Fruit fly (Drosophila melanogaster) whole organism, larva: ENCODE measurements around the gene CG13875.

ENCODE experiments used
- noc ChIP-seq: fragments of 200-800 bp; sonication (Bioruptor generic); optimal IDR thresholded peaks from 3 replicates; lab custom pipeline; 2019; ENCODE audit warnings: missing biosample characterization, mild to moderate bottlenecking, missing genetic modification characterization, moderate library complexity

CG13875 gene

DNA sequence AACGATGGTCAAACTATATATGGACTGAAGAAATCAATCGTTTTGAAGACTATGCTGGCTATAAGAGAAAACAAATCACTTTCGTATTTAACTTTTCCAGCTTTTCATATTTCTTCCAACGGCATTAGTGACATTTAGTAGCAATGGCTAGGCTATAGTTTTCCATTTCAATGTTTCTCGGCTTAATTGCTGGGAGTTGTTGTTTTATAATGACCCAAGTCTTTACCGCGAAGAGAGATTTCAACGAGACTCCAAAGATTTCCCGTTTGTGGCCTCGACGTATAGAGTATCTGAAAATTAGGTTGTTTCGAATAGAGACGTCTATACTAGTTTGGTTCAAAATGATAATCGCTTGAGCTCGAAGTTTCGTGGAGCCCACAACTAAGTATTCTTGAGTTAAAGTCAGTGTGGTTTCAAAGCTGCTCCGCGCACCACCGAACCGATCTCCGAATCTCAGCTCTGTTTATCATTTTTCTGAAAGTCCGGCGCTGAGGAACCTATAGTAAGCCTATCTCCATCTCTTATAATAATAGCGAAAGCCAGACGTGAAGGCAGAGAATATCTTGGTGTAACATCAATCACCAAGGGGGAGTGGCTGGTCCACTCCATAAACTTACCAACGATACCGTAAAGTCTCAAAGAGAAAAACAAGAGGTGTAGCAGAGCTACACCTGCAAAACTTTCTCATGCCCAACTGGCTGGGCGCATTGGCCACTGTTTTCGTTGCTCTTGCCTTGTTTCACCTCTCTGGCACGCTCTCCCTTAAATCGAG, at the start of gene CG13875:
Gene CG13875 (plus strand): TSS at position 434 of the 772 bp plus-strand sequence.
- TF ChIP-seq noc: no peak

DNA sequence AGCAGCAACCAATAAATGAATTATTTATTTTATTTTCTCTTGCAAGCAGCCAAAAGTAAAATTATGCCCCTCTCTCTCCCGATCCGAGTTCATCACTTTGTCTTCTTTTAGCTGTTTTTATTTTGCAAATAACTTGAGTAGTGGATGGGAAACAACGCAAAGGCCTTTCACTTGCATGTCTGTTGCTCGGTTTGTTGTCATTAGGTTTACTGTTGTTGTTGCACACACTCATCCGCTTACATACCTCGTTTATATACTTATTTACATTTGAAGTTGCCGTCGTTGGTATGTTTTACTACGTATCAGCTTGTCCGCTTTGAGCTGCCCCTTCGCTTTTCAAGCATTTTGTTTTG, 48.9 kb upstream of the CG13875 start:
- TF ChIP-seq noc: no peak

DNA sequence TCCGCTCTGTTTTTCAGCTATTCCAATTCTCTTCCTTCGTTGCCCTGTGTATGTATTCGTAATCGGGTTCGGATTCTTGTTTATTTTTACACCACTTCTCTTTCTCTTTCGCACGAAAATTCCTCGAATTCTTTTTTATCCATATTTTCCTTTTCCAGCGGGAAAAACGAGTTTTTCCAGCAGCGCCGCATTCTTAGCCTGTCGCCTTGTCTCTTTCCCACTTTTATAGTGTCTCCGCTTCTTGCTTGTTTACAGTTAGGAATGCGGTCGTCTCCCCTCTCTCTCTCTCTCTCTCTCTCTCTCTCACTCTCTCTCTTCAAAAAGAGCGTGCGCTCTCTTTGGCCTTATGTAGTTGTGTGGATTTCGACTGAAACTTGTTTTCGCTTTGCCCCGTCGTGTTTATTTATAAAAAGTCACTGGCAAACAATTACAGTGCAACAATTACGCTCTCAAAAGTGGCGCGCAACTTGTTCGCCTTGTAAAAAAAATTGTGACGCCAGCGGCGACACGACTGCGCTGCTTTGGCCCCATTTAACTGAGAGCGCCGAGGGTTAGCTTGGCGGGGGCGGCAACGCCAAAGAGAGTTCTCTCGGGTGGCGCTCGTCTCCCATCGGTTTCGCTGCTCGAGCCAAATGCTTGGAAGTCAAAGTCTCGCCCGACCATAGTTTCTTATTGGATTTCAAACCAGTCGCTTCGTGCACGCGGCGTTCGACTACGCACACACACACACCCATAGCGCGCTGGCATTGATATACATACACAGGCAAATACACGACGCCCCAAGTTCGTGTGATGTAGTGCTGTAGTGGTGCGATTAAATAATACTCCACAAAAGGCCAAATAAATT, 48.3 kb upstream of the CG13875 start:
- TF ChIP-seq noc: peak; percentile 40

DNA sequence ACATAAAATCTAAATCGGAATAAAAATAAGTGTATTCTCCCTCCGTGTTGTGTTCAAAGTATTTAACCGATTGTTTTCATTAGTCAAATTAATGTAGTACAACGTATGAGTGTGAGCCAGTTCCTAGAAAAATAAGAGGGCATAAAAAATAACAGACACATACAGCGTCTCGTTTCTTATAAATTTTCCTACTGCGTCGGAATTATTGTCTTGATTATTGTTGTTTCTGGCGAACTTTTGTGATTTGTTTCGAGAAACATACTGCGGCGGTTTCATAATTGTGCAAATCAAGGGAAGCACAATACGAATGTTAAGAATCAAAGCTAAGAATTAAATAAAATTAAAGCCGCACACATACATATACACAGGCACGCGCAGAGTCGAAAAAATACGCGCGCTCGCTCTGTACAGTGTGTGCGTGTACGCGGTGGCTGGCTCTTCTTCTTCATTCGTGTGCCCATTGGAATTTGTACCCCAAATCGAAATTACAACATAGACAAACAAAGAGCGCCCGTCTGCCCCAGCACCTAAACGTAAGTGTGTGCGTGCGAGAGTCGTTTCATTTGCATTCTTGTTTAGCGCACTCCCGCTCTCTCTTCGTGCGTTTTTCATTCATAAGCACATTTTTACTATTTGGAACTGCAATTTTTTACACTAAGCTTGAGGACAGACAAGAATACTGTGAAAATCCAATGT, 47.6 kb upstream of the CG13875 start:
- no peak for TF ChIP-seq noc

DNA sequence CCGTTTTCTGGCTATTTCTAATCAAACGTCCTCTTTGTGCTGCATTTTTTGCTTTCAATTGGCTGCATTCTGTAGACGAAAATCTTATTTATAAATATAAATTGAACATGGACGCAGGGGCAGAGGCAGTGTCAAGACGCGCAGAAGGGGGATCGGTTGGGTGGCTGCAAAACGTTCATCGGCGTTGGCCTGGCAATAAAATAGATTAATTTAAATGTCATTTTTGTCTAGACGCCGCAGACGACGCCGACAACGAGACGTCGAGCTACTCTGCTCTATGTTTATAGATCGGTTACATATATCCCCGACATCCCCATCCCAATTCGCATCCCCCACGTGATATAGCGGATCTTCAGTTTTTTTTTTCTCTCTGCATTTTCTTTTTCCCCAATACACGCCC, 46.3 kb upstream of the CG13875 start:
- TF ChIP-seq noc: no peak

DNA sequence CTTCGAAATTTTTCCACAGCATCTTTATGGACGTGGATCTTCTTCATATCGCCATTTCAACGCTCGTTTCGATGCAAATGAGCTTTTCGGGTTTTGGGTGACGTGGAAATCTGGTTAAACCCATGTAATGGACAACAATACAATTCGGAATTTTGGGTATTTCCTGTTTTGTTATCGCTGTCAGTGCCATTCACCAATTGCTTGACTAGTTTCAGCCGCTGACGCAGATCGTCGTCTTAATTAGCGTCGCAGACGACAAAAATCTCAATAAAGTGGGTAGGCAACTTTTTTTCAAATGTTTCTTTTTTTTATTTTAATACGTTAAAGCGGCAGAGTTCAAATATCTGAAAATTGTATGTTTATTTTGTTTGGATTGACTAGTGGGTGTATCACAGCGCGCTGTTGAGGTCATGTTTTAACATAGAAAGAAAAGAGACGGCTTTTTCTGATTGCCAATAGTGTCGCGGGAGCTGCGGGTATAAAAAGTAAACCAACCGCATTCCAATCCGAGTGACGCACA, 45.9 kb upstream of the CG13875 start:
- TF ChIP-seq noc: no peak

DNA sequence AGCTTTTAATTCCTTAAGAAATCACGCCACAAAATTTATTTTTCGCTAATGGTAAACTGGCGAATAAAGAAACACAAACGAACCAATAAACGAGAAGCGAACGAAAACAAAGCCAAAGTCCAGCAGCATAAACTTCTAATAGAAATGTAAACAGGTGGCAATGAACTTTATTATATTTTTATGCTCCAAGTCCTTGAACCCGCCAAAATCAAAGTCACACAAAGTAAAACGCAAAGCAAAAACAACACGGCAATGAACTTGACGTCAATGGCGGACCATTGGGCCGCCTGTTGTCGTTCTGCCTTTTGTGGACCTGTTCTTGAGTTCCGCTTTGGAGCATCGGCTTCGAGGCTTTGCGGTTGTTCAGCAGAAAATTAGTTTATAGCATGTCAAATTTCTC, 44.9 kb upstream of the CG13875 start:
- no peak for TF ChIP-seq noc

DNA sequence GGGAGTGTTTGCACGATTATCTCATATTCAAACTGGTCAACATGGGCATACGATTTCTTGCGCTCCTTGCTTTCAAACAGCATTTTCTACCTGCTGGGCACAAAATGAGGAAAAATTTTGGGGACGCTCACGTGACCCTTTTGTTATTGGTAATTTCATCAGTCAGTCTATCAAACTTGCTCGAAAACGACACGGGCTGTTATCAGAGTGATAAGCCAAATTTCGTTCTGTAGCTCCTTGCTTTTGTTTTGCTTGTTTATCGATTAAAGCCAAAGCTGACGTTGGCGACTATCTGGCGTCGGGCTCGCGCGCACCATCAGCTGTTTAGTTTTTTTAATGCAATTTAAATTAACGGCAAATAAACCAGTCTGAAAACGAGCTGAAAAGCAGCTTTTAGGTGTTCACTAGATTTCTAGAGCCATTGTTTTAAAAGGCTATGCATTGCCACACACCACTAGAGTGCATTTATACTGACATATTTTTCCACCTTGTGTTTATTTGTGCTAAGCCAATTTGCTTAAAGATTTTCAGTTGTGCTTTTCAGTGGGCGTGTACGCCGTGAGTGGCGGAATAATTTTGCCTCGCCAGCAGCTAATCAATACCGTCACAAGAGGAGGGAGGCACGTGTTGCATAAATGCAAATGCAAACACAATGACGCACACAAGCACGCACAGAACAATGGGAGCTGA, 43.0 kb upstream of the CG13875 start:
- TF ChIP-seq noc: no peak

DNA sequence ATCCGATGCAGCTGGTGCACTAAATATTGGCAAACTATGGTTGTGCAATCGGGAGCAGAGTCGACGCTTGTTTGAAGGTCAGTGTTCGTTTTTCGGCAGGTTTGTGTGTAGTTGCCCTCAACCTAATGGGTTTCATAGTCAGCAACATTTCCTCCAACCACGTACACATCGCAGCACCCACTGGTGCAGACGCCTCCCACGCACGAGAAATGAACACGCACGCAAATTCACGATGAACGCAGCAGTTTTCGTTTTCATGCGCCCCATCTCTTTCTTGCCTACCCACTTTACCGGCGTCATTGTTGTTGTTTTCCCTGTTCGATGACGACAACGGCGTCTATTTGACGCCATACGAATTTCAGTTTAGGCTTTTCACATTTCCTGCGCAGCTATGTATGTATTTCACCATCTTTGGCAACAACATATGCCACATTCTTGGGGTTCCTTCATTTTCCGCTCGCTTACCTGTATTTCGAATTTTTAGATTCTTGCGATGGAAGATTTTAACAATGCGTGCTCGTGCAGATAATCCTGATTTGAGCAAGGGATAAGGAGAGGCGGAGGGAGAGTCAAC, 42.0 kb upstream of the CG13875 start:
- TF ChIP-seq noc: no peak

DNA sequence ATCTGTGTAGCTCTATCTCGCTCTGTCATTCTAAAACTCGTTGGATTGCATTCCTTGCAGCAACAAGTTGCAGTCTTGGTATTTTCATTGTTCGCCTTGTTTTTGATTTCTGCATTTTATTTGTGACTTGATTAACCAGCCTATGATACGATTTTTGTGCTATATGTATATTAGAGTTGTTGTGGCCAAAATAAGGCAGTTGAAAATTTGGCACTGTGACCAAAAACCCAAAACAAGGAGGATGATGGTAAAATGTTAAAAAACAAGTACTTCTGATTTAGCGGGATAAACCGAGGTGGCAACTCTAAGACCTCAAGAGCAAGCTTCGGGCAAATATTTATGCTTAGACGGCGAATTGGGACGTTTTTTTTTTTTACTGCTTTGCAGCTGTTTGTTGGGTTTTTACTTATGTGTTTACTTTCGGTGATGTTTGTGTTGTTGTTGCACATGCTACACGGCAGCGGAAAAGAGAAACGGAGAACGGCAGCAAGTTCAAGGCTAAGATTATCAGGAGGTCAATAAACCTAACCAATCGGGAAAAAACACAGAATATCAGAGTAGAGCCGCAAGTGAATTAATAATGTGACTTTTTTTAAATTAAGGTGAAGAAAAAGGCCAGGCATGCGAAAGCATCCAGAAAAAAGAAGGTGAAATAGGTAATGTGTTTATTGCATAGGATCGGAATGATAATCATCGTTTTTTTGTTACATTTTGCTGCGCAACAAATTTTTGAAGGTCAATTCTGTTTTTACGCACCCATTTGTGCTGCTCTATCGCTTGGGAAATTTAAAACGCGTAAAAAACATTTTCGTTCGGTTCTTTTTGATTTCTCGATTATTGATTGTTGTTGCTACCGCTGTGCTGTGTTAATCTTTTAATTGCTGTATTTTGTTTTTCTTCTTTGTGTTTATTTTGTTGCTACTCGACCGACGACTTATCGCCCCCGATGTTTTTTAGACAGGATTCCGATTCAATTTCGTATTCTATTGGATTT, 39.9 kb upstream of the CG13875 start:
- TF ChIP-seq noc: no peak

DNA sequence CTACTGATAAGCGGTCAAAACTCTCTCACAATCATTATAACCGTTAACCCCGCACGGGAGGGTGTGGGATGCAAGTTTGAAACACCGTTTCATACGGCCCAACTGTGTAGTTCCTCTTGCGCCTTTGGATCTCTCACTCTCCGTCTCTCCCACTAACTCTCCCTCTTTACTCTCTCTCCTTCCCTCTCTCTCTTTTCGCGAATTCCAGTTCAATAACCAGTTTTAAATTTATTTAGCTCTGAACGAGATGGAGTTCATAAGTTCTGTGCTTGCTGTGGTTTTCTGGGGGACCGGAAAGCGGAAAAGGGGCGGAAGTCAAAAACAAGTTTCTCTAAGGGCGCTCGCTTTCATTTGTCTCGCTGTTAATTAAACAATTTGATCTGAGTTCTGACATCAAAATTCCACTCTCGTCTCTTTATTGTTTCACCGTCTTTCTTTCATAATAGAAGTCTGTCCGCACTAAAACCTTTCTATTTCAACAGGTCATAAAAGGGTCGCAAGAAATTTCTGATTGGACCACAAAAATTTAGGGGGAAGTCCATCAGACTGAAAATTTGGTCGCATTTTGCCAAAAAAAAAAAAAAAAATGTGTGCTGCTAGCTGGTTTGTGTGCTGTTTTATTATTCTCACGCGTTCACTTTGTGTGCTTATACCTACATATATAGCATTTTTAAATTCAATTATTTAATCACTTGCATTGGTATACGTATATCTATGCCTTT, 38.7 kb upstream of the CG13875 start:
- no peak for TF ChIP-seq noc

DNA sequence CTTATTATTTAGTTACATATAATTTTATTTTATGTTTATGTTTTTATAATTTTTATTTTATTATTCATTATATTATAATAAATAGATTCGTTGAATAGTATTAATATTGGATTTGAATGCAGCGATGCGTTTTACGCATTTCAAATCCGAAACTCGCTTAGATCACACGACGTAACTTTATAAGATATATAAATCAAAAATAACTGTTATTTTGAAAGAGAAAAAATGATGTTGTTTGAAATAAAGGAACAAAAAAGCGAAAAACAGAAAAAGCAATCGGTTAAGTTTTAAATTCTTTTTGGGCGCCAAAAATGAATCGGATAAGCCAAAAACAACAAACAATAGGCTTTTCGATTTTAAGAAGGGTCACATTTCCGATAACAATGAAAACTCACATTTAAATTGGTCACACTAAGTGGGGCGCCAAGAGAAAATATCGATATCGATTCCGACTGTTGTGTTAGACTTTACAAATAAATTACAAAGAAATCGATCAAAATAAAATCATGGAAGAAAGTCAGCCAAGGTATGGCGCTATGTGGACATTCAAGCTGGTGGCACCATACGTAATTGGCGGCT, 33.6 kb upstream of the CG13875 start, which contains the start of gene CG6845:
Gene CG6845 (plus strand): TSS at position 436 of the 579 bp plus-strand sequence.
- no peak for TF ChIP-seq noc

DNA sequence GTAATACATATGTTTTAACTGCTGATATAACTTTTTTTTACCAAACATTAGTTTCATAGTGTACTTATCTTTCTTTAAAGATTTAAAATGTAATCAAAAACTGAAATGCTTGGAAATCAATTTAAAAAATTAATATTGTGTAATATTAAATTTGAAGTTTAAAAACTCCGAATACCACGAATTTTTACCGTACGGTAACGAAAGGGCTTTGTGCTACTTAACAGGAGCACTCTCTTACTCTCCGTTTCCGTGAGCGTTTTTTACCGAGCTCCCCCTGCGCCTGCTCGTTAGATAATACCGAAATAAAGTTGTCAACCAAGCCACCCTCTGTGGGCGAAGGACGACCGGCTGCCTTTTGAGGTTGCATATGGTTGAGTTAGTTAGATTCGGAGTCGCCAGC, 27.2 kb upstream of the CG13875 start, which contains the start of the genes Dic61B and p130CAS:
Gene Dic61B (minus strand): TSS at position 101 of the 400 bp plus-strand sequence.
Gene p130CAS (plus strand): TSS at position 396 of the 400 bp plus-strand sequence.
- TF ChIP-seq noc: no peak
